Worm (Caenorhabditis elegans): ENCODE results near the gene C40H1.7.

The C40H1.7 gene

DNA sequence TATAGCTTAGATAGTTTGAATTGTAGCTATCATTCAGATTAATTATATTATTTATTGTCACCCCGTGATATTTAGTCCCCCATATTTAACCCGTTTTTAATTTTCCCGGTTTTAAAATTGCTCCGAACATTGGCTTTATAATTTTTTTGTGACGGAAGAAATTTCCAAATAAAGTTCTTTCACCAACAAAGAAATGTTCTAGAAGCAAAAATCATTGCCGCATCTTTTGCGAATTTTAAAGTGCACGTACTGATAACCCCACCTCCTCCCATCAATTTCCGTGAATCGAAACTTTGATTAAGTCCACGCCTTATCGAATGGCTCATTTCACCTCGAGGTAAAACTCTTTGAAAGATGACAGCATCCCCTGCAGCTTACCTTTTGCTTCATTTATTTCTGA lies at the start of gene C40H1.7:
TSS of gene C40H1.7 (plus strand) at position 301 of the 400 bp plus-strand sequence.
- TF ChIP-seq W03F9.2 (tag; optimal IDR thresholded peaks at IDR 0.05) (no peak), dao-5 (tag; optimal IDR thresholded peaks at IDR 0.05) (no peak), him-1 (tag; optimal IDR thresholded peaks at IDR 0.05) (no peak)

DNA sequence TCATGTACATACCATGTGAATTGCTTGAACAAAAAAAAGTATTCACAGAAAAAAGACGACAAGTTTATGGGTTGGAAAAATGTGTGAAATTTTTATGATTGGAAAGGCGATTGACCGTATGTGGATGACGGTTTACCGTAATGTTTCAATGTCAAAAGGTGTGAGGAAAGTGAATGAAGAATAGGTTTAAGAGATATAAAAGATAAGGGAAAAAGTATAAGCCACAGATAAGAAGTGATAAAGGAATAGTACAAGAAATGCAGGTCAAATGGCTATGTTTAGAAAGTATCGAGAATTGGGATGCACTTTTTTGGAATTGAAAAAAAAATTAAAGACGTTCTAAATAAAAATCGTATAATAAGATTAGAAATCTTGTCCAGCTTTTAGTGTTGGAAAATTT lies 47.0 kb upstream of the C40H1.7 start:
- TF ChIP-seq dao-5 (tag; optimal IDR thresholded peaks at IDR 0.05) (no peak), W03F9.2 (tag; optimal IDR thresholded peaks at IDR 0.05) (no peak), him-1 (tag; optimal IDR thresholded peaks at IDR 0.05) (no peak)

DNA sequence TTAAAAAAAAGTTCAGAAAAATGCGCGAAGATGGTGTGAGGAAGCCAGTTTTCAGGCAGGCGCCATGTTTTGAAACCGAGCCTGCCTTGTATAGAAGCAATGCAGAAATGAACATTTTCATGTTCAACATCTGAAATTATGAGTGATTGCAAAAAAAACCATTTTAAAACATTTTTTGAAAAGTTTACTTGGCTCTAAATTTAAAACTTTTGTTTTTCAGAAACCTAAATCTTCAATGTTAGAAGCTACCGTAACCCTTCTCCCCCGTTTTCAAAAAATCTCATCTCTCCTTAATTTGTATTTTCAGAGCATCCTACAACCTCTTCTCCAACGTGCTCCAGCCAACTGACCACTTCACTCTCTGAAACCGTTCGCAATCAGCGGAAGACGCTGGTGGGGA lies 43.3 kb upstream of the C40H1.7 start, which contains the start of gene fozi-1:
TSS of gene fozi-1 (plus strand) at position 301 of the 400 bp plus-strand sequence.
- TF ChIP-seq him-1 (tag; optimal IDR thresholded peaks at IDR 0.05): no peak
- no peak for TF ChIP-seq dao-5 (tag; optimal IDR thresholded peaks at IDR 0.05)
- no peak for TF ChIP-seq W03F9.2 (tag; optimal IDR thresholded peaks at IDR 0.05)

DNA sequence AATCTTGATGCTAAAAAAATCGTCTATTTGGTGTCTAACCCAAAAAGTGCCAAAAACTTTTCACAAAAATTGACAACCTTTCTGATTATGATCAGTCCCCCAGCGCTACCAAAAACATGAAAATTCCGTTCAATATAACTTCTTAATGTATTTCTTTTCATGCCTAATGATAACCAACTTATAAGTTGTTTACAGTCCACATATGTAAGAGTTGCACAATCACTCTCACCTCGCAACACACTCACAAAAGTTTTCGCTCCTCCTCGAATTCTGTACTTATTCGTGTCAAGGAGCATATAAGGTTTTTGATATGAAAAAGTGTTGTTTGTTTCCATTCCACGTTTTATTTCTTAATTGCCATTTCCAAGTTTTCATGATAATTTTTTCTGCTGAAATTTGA lies 36.3 kb upstream of the C40H1.7 start:
- TF ChIP-seq W03F9.2 (tag; optimal IDR thresholded peaks at IDR 0.05): no peak
- no peak for TF ChIP-seq him-1 (tag; optimal IDR thresholded peaks at IDR 0.05)
- no peak for TF ChIP-seq dao-5 (tag; optimal IDR thresholded peaks at IDR 0.05)

DNA sequence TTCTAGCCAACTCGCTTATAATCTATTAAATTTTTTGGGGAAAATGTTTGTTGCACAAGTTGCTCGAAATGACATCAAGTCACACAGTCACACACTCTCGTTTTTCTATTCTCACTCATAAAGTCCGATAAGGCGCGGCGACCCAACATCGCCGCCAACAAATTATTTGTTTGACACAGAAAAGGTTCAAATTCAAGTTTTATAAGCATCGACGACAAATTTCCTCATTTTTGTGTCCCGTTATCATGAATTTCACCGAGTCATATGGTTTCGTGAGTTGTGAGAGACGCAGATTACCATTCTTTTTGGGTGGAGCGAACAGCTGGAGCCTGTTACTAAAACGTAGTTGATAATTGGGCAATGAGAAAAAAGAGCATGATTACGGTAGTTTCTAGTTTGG lies 35.0 kb upstream of the C40H1.7 start:
- TF ChIP-seq him-1 (tag; optimal IDR thresholded peaks at IDR 0.05) (no peak), W03F9.2 (tag; optimal IDR thresholded peaks at IDR 0.05) (no peak), dao-5 (tag; optimal IDR thresholded peaks at IDR 0.05) (no peak)

DNA sequence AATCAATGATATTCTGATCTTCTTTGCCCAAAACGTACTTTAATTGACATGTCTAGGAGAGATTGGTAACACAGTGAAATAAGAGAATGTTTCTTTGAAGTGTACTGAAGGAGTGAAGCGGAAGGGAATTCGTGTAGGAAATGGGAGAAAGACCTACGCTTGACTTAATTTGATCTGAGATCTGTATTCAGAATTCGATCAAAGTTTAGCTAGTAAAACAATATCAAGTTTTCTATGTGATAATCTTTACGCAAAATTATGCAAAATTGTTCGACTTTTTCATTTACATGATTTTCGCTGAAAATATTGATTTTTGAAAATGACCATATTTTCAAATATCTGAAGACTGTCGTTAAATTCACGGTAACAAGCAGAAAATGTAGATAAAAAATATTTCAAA lies 27.5 kb upstream of the C40H1.7 start, which contains the start of gene K01B6.4:
TSS of gene K01B6.4 (minus strand) at position 101 of the 400 bp plus-strand sequence.
- TF ChIP-seq dao-5 (tag; optimal IDR thresholded peaks at IDR 0.05) (no peak), him-1 (tag; optimal IDR thresholded peaks at IDR 0.05) (no peak), W03F9.2 (tag; optimal IDR thresholded peaks at IDR 0.05) (no peak)

DNA sequence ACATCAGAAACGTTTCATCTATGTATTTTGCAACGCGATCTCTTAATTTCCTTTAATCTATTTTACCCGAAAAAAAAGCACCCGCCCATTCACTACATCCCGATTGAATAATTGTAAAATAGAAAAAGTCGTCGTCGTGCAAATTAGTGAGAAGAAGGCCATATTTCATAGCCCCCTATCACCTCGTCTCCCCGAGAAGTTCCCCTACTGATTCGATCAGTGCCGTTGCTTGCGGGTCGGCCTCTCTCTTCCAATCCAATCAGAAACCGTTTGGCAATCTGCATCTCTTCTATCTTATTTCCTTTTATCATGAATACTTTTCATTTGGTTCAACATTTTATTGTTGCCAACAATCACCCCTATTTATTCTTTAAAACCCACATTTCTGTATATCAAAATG lies 25.7 kb upstream of the C40H1.7 start:
- TF ChIP-seq W03F9.2 (tag; optimal IDR thresholded peaks at IDR 0.05): no peak
- TF ChIP-seq him-1 (tag; optimal IDR thresholded peaks at IDR 0.05): no peak
- no peak for TF ChIP-seq dao-5 (tag; optimal IDR thresholded peaks at IDR 0.05)

DNA sequence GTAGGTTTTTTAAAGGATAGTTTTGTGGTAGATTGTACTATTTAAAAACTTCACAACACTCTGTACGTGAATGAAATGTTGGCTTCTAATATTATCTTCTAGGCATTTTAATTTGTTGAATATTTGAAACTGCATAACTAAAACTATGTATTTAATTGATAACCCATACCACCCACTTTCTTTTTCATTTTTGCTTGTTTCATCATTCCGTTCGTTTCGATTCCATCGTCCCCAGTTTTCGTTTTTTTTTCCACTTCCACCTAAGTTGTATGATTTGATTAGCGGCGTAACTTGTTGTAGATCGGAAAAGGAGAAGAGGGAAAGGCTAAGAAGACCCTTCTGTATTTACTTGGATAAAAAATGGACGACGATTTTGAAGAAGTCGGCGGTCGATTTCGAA lies 24.9 kb upstream of the C40H1.7 start, which contains the start of gene K01B6.3:
TSS of gene K01B6.3 (plus strand) at position 301 of the 400 bp plus-strand sequence.
- TF ChIP-seq W03F9.2 (tag; optimal IDR thresholded peaks at IDR 0.05) (no peak), dao-5 (tag; optimal IDR thresholded peaks at IDR 0.05) (no peak), him-1 (tag; optimal IDR thresholded peaks at IDR 0.05) (no peak)

DNA sequence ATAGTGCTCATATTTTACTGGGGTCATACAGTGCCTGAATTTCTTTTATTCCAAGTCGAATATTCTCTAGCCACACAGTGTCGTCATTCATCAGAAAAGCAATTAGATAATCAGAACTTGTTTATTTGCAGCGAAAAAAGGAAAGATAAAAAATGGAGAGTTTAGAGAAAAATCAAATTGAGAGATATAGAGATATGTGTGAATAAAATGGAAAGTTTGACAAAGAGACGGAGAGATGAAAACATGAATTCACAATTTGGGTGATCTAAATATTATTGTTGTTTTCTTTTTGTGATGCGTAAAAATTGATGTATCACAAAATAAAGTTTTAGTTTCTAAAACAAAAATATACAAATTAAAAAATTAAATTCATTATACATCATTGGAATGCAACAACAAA lies 24.2 kb upstream of the C40H1.7 start:
- TF ChIP-seq W03F9.2 (tag; optimal IDR thresholded peaks at IDR 0.05) (no peak), dao-5 (tag; optimal IDR thresholded peaks at IDR 0.05) (no peak), him-1 (tag; optimal IDR thresholded peaks at IDR 0.05) (no peak)

DNA sequence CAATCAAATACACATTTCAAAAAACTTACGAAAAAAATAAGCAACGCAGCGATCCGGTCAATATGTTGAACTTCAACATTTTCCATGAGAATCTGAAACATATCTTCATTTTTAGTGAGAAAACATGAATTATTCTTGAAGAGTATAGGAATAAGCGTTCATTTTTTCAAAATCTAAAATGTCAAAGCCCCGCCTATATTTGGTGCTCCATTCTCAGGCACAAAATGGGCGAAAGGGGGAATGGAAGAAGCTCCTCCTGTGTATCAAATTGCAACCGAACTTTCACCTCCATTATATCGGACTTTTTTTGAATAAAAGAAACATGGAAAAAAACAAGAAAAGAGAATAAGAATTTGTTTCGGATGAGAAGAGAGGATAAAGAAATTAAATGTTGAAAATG lies 18.2 kb upstream of the C40H1.7 start, which contains the start of gene srx-45:
TSS of gene srx-45 (minus strand) at position 101 of the 400 bp plus-strand sequence.
- no peak for TF ChIP-seq W03F9.2 (tag; optimal IDR thresholded peaks at IDR 0.05)
- no peak for TF ChIP-seq him-1 (tag; optimal IDR thresholded peaks at IDR 0.05)
- TF ChIP-seq dao-5 (tag; optimal IDR thresholded peaks at IDR 0.05): no peak

DNA sequence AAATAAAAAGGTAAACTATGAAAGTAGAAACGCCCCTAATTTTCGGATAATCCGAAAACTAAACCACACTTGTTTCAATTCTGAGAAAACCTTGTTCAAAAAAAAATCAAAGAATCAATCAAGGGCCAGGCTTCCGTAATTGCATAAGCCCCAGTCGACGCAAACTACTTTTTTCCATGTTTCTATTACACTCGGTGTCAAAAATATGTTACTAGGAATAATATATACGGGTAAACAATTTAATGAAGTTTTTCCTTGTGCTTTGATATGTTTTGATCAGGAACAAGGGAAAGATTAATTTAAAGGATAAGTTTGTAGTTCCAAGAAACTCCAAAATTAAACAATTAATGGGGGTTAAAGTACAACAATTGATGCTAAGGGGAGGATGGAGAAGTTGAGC lies 15.0 kb upstream of the C40H1.7 start:
- TF ChIP-seq W03F9.2 (tag; optimal IDR thresholded peaks at IDR 0.05): no peak
- no peak for TF ChIP-seq dao-5 (tag; optimal IDR thresholded peaks at IDR 0.05)
- TF ChIP-seq him-1 (tag; optimal IDR thresholded peaks at IDR 0.05): no peak

DNA sequence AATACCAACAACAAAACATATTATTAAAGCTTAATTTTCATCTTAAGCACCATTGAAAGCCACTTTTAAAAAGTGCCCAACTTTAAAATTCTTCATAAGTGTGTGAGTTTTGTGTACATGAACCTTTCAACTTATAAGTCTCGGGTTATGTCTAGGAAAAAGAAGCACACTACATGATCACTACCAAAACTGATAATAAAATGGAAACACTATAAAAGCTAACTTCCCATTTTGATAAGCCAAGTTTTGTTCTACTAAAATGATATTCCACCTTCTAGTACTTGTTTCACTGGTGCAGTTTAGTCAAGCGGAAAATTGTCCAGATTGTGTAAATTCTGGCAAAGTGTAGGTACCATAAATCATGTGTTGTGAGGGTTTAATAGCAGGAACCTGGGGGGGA lies 10.3 kb upstream of the C40H1.7 start, which contains the start of gene C40H1.8:
TSS of gene C40H1.8 (plus strand) at position 242 of the 400 bp plus-strand sequence.
- TF ChIP-seq W03F9.2 (tag; optimal IDR thresholded peaks at IDR 0.05): no peak
- TF ChIP-seq dao-5 (tag; optimal IDR thresholded peaks at IDR 0.05): no peak

DNA sequence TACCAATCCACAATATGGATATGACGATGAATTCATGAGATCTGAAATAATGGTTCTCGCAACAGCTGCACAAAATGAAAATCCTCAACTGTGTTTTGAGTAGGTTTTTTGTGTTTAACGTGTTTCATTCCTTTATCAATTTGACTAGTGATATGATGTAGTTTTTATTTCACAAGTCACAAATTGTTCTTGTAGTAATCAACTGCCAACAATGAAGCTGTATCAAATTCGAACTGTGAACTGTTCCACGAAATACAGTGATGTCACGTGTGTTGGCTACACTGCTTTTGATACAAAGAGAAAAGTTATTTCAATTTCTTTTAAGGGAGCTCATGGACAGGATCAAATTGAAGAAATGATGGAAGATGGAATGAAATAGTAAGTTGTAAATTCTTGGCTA lies 9.6 kb upstream of the C40H1.7 start:
- TF ChIP-seq W03F9.2 (tag; optimal IDR thresholded peaks at IDR 0.05) (no peak), dao-5 (tag; optimal IDR thresholded peaks at IDR 0.05) (no peak), him-1 (tag; optimal IDR thresholded peaks at IDR 0.05) (no peak)

DNA sequence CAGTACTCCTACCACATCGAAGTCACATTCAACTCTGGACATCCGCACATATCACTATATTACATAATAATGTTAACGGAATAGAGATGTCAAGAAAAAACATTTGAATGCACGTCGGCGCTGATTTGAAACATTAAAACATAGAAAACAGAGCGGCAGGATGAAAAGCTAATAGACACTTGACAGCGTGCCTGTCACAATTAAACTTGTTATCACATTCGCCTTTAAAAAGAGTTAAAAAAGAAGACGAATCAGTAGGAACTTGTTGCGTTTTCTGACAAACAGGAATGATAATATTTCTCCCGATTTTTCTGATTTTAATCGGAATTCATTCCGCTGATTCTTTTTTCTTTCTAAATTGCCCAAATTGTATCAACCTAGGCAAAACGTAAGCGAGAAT lies 7.2 kb upstream of the C40H1.7 start:
- TF ChIP-seq W03F9.2 (tag; optimal IDR thresholded peaks at IDR 0.05) (no peak), him-1 (tag; optimal IDR thresholded peaks at IDR 0.05) (no peak), dao-5 (tag; optimal IDR thresholded peaks at IDR 0.05) (no peak)

DNA sequence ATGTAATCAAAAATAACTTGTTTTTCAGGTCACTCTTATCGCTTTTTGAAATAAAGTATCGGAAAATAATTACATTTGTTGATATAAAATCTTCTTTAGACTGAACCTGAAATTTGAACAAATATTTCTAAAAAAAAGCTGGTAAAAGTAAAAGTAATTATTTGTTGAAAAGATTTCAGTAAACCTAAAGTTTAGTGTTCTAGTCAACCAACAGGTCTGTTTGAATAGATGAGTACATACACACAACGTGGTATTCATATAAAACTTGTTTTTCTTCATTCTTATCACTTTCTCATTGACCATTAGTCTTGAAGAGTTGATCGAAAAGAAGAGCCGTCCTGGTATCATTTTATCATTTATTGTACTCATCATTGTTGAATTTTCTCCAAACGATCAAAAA lies 5.2 kb upstream of the C40H1.7 start, which contains the start of gene C40H1.9:
TSS of gene C40H1.9 (plus strand) at position 301 of the 400 bp plus-strand sequence.
- TF ChIP-seq W03F9.2 (tag; optimal IDR thresholded peaks at IDR 0.05) (no peak), him-1 (tag; optimal IDR thresholded peaks at IDR 0.05) (no peak), dao-5 (tag; optimal IDR thresholded peaks at IDR 0.05) (no peak)

Measured in whole organism, L4/young adult.